Fruit fly (Drosophila melanogaster) whole organism, wandering third instar larva: ENCODE data around the gene CG6144.

Experiments
- Abd-B ChIP-seq: fragments of >200 bp; optimal IDR thresholded peaks from 2 replicates; lab custom pipeline; 2017; ENCODE audit warnings: missing biosample characterization, missing genetic modification characterization
- CG32264 ChIP-seq: fragments of 200-800 bp; sonication (Bioruptor generic); optimal IDR thresholded peaks from 2 replicates; lab custom pipeline; 2016; ENCODE audit warnings: missing biosample characterization, missing genetic modification characterization
- CG9705 ChIP-seq: fragments of 200-800 bp; sonication (Bioruptor generic); optimal IDR thresholded peaks from 2 replicates; lab custom pipeline; 2018; ENCODE audit warnings: missing biosample characterization, mild to moderate bottlenecking, missing genetic modification characterization
- CrebA ChIP-seq: fragments of 200-800 bp; sonication (Bioruptor generic); optimal IDR thresholded peaks from 2 replicates; lab custom pipeline; 2016; ENCODE audit warnings: missing biosample characterization, mild to moderate bottlenecking, missing genetic modification characterization, borderline replicate concordance
- Dfd ChIP-seq: fragments of >200 bp; optimal IDR thresholded peaks from 2 replicates; lab custom pipeline; 2017; ENCODE audit warnings: missing biosample characterization, missing genetic modification characterization
- Dif ChIP-seq: fragments of 200-275, 200-300 bp; sonication (Bioruptor generic); optimal IDR thresholded peaks from 2 replicates; lab custom pipeline; 2018; ENCODE audit warnings: missing biosample characterization, missing genetic modification characterization; ENCODE audit not compliant: partially characterized antibody
- HLH106 ChIP-seq: fragments of 200-800 bp; optimal IDR thresholded peaks from 3 replicates; lab custom pipeline; 2019; ENCODE audit warnings: missing biosample characterization, mild to moderate bottlenecking, missing genetic modification characterization, moderate library complexity
- Hnf4 ChIP-seq: fragments of 200-800 bp; sonication (Bioruptor generic); optimal IDR thresholded peaks from 2 replicates; lab custom pipeline; 2016; ENCODE audit warnings: missing biosample characterization, mild to moderate bottlenecking, missing genetic modification characterization
- Hr78 ChIP-seq: fragments of >200 bp; optimal IDR thresholded peaks from 2 replicates; lab custom pipeline; 2017; ENCODE audit warnings: missing biosample characterization, missing genetic modification characterization
- Hr83 ChIP-seq: fragments of 200-300 bp; sonication (Bioruptor generic); optimal IDR thresholded peaks from 2 replicates; lab custom pipeline; 2016; ENCODE audit warnings: missing biosample characterization, mild to moderate bottlenecking, missing genetic modification characterization, moderate library complexity; ENCODE audit not compliant: poor library complexity, severe bottlenecking
- Jra ChIP-seq: sonication (Bioruptor generic); optimal IDR thresholded peaks from 2 replicates; lab custom pipeline; 2016; ENCODE audit warnings: missing biosample characterization, missing genetic modification characterization
- Myc ChIP-seq: fragments of >200 bp; optimal IDR thresholded peaks from 2 replicates; lab custom pipeline; 2017
- N ChIP-seq: fragments of >200 bp; optimal IDR thresholded peaks from 2 replicates; lab custom pipeline; 2018; ENCODE audit warnings: missing biosample characterization, missing external identifiers, missing genetic modification characterization
- OdsH ChIP-seq: fragments of 200-800 bp; sonication (Bioruptor generic); optimal IDR thresholded peaks from 2 replicates; lab custom pipeline; 2016; ENCODE audit warnings: missing biosample characterization, mild to moderate bottlenecking, missing genetic modification characterization
- Rel ChIP-seq, 2 experiments: fragments of 200-800 bp; sonication (Bioruptor generic) in 1 of 2; optimal IDR thresholded peaks; 2 replicates in 1 of 2; 3 replicates in 1 of 2; lab custom pipeline; 2016 to 2019; ENCODE audit warnings: mild to moderate bottlenecking in 2 of 2, missing biosample characterization in 2 of 2, missing genetic modification characterization in 2 of 2, moderate library complexity in 1 of 2
- Sp1 ChIP-seq: fragments of 200-800 bp; sonication (Bioruptor generic); optimal IDR thresholded peaks from 3 replicates; lab custom pipeline; 2019; ENCODE audit warnings: missing biosample characterization, mild to moderate bottlenecking, missing genetic modification characterization, moderate library complexity
- Vsx2 ChIP-seq: fragments of 200-300, 225-300 bp; sonication (Bioruptor generic); optimal IDR thresholded peaks from 2 replicates; lab custom pipeline; 2018; ENCODE audit warnings: missing biosample characterization, missing genetic modification characterization; ENCODE audit not compliant: partially characterized antibody
- br ChIP-seq: fragments of 200-800 bp; sonication (Bioruptor generic); optimal IDR thresholded peaks from 2 replicates; lab custom pipeline; 2016; ENCODE audit warnings: missing biosample characterization, missing genetic modification characterization
- brk ChIP-seq: fragments of 200-800 bp; sonication (Bioruptor generic); optimal IDR thresholded peaks from 2 replicates; lab custom pipeline; 2016; ENCODE audit warnings: missing biosample characterization, mild to moderate bottlenecking, missing genetic modification characterization
- dl ChIP-seq, 2 experiments: fragments of 175-275, 200-275 bp in 1 of 2; fragments of 200-275 bp in 1 of 2; sonication (Bioruptor generic); optimal IDR thresholded peaks; lab custom pipeline; 2018; ENCODE audit warnings: mild to moderate bottlenecking in 2 of 2, missing biosample characterization in 2 of 2, missing genetic modification characterization in 2 of 2, moderate library complexity in 2 of 2; ENCODE audit not compliant: partially characterized antibody in 2 of 2, insufficient read depth in 1 of 2
- dmrt93B ChIP-seq: fragments of 200-800 bp; sonication (Bioruptor generic); optimal IDR thresholded peaks from 2 replicates; lab custom pipeline; 2018; ENCODE audit warnings: missing biosample characterization, mild to moderate bottlenecking, missing genetic modification characterization
- dsf ChIP-seq: sonication (Bioruptor generic); optimal IDR thresholded peaks from 2 replicates; lab custom pipeline; 2016; ENCODE audit warnings: missing biosample characterization, missing genetic modification characterization, borderline replicate concordance
- ey ChIP-seq: fragments of 200-800 bp; sonication (Bioruptor generic); optimal IDR thresholded peaks from 2 replicates; lab custom pipeline; 2016; ENCODE audit warnings: missing biosample characterization, missing genetic modification characterization
- foxo ChIP-seq, 2 experiments: fragments of 200-800 bp; sonication (Bioruptor generic); optimal IDR thresholded peaks; 2 replicates in 1 of 2; 3 replicates in 1 of 2; lab custom pipeline; 2016 to 2017; ENCODE audit warnings: missing biosample characterization in 2 of 2, missing genetic modification characterization in 2 of 2
- fru ChIP-seq: fragments of 200-800 bp; sonication (Bioruptor generic); optimal IDR thresholded peaks from 3 replicates; lab custom pipeline; 2016; ENCODE audit warnings: missing biosample characterization, mild to moderate bottlenecking, missing genetic modification characterization
- h ChIP-seq: fragments of 200-800 bp; sonication (Bioruptor generic); optimal IDR thresholded peaks from 3 replicates; lab custom pipeline; 2016; ENCODE audit warnings: missing biosample characterization, mild to moderate bottlenecking, missing genetic modification characterization
- pan ChIP-seq: fragments of >200 bp; optimal IDR thresholded peaks from 2 replicates; lab custom pipeline; 2017
- psq ChIP-seq: fragments of 200-800 bp; sonication (Bioruptor generic); optimal IDR thresholded peaks from 3 replicates; lab custom pipeline; 2017; ENCODE audit warnings: missing biosample characterization, mild to moderate bottlenecking, missing genetic modification characterization, moderate library complexity
- rgr ChIP-seq: fragments of 200-800 bp; sonication (Bioruptor generic); optimal IDR thresholded peaks from 3 replicates; lab custom pipeline; 2016; ENCODE audit warnings: missing biosample characterization, mild to moderate bottlenecking, missing genetic modification characterization
- sage ChIP-seq: fragments of 200-800 bp; sonication (Bioruptor generic); optimal IDR thresholded peaks from 2 replicates; lab custom pipeline; 2016; ENCODE audit warnings: missing biosample characterization, mild to moderate bottlenecking, missing genetic modification characterization
- sv ChIP-seq: fragments of 200-800 bp; sonication (Bioruptor generic); optimal IDR thresholded peaks from 3 replicates; lab custom pipeline; 2016; ENCODE audit warnings: missing biosample characterization, missing genetic modification characterization
- tai ChIP-seq: sonication (Bioruptor generic); optimal IDR thresholded peaks from 2 replicates; lab custom pipeline; 2016; ENCODE audit warnings: missing biosample characterization, missing genetic modification characterization
- usp ChIP-seq: fragments of >200 bp; optimal IDR thresholded peaks from 2 replicates; lab custom pipeline; 2017; ENCODE audit warnings: missing biosample characterization, missing genetic modification characterization
- woc ChIP-seq: sonication (Bioruptor generic); optimal IDR thresholded peaks from 2 replicates; lab custom pipeline; 2016; ENCODE audit warnings: missing biosample characterization, mild to moderate bottlenecking, missing genetic modification characterization

CG6144 gene

dm6 chr2L:10522174-10522893, 33.8 kb downstream of the CG6144 start:
- TF ChIP-seq dsf (GFP tag; lab: Kevin White, UChicago), result no peak
- no peak for TF ChIP-seq Vsx2 (GFP tag; lab: Kevin White, UChicago)
- TF ChIP-seq Jra (GFP tag; lab: Kevin White, UChicago), result no peak
- no peak for TF ChIP-seq CG9705 (GFP tag; lab: Kevin White, UChicago)
- TF ChIP-seq br (GFP tag; lab: Kevin White, UChicago), result no peak
- TF ChIP-seq foxo (GFP tag; optimal IDR thresholded peaks at IDR 0.05; lab: Kevin White, UChicago), result no peak
- no peak for TF ChIP-seq Rel (GFP tag; optimal IDR thresholded peaks at IDR 0.05; lab: Kevin White, UChicago)
- no peak for TF ChIP-seq Rel (tag; optimal IDR thresholded peaks at IDR 0.05; lab: Kevin White, UChicago)
- TF ChIP-seq dmrt93B (GFP tag; lab: Kevin White, UChicago), result no peak
- no peak for TF ChIP-seq psq (GFP tag; lab: Kevin White, UChicago)
- no peak for TF ChIP-seq N (GFP tag; lab: Kevin White, UChicago)

- TF ChIP-seq CG32264, result no peak
- TF ChIP-seq OdsH (GFP tag; lab: Kevin White, UChicago), result peak; percentile 46
- peak; percentile 44 for TF ChIP-seq h
- TF ChIP-seq Sp1 (GFP tag; lab: Kevin White, UChicago), result peak; percentile 42
- peak; percentile 23 for TF ChIP-seq Hnf4 (GFP tag; lab: Kevin White, UChicago)
- no peak for TF ChIP-seq brk (GFP tag; lab: Kevin White, UChicago)
- peak; percentile 22 for TF ChIP-seq br (GFP tag; lab: Kevin White, UChicago)
- no peak for TF ChIP-seq dsf (GFP tag; lab: Kevin White, UChicago)
- no peak for TF ChIP-seq dl (GFP tag; optimal IDR thresholded peaks at IDR 0.05; lab: Kevin White, UChicago; ENCODE audit: insufficient read depth in 1 of 2, partially characterized antibody in 2 of 2)
- TF ChIP-seq Abd-B (GFP tag; lab: Kevin White, UChicago), result no peak
- TF ChIP-seq Rel (GFP tag; optimal IDR thresholded peaks at IDR 0.05; lab: Kevin White, UChicago), result no peak
- no peak for TF ChIP-seq Rel (tag; optimal IDR thresholded peaks at IDR 0.05; lab: Kevin White, UChicago)
- TF ChIP-seq Jra (GFP tag; lab: Kevin White, UChicago), result peak; percentile 5
- TF ChIP-seq fru (GFP tag; lab: Kevin White, UChicago), result peak; percentile 63
- peak; percentile 11 for TF ChIP-seq Dfd (GFP tag; lab: Kevin White, UChicago)
- no peak for TF ChIP-seq pan (lab: Kevin White, UChicago)
- TF ChIP-seq sv, result peak; percentile 61
- peak; percentile 45 for TF ChIP-seq rgr (GFP tag; lab: Kevin White, UChicago)
- TF ChIP-seq dmrt93B (GFP tag; lab: Kevin White, UChicago), result peak; percentile 11
- TF ChIP-seq HLH106 (tag; lab: Kevin White, UChicago), result peak; percentile 58
- peak; percentile 37 for TF ChIP-seq psq (GFP tag; lab: Kevin White, UChicago)
- peak in 1 of 2 experiments; percentile 62 for TF ChIP-seq foxo (GFP tag; optimal IDR thresholded peaks at IDR 0.05; lab: Kevin White, UChicago)
- TF ChIP-seq Myc (lab: Kevin White, UChicago), result no peak
- TF ChIP-seq N (GFP tag; lab: Kevin White, UChicago), result no peak
- TF ChIP-seq ey, result peak; percentile 20
- TF ChIP-seq, all 38 proteins: peak for 15
Observed at dm6 chr2L:10526953-10527584, 38.6 kb downstream of the CG6144 start, which contains the start of gene Lip4. TSS of gene Lip4 (plus strand) at chr2L:10527572.

- TF ChIP-seq sv (no peak), CrebA (GFP tag; lab: Kevin White, UChicago) (peak; percentile 1), Rel (GFP tag; optimal IDR thresholded peaks at IDR 0.05; lab: Kevin White, UChicago) (no peak), Rel (tag; optimal IDR thresholded peaks at IDR 0.05; lab: Kevin White, UChicago) (peak; percentile 90), Dif (GFP tag; lab: Kevin White, UChicago) (no peak)
Observed at dm6 chr2L:10528984-10529383, 40.5 kb downstream of the CG6144 start.

- TF ChIP-seq Dfd (GFP tag; lab: Kevin White, UChicago) (no peak), h (no peak), Hr78 (no peak), CrebA (GFP tag; lab: Kevin White, UChicago) (no peak), brk (GFP tag; lab: Kevin White, UChicago) (no peak), psq (GFP tag; lab: Kevin White, UChicago) (no peak), HLH106 (tag; lab: Kevin White, UChicago) (no peak), woc (GFP tag; lab: Kevin White, UChicago) (no peak), sv (no peak), Jra (GFP tag; lab: Kevin White, UChicago) (no peak), Myc (lab: Kevin White, UChicago) (no peak), OdsH (GFP tag; lab: Kevin White, UChicago) (no peak), tai (no peak), sage (GFP tag; lab: Kevin White, UChicago) (no peak), br (GFP tag; lab: Kevin White, UChicago) (no peak), N (GFP tag; lab: Kevin White, UChicago) (no peak), Hr83 (GFP tag; lab: Kevin White, UChicago) (no peak), usp (GFP tag; lab: Kevin White, UChicago) (no peak)
Observed at dm6 chr2L:10530089-10530488, 41.6 kb downstream of the CG6144 start.
